Fruit fly (Drosophila melanogaster) whole organism, embryonic: ENCODE data around the gene CG8300.

Experiments used
- C15 ChIP-seq: fragments of 200-800 bp; sonication (Bioruptor generic); IDR thresholded peaks from 3 replicates; pipeline ENCODE4 v1.3.6; 2022; ENCODE audit warnings: missing biosample characterization, missing genetic modification characterization
- CG10431 ChIP-seq: fragments of 200-800 bp; sonication (Bioruptor generic); optimal IDR thresholded peaks from 3 replicates; lab custom pipeline; 2018; ENCODE audit warnings: missing biosample characterization, mild to moderate bottlenecking, missing genetic modification characterization
- CG11398 ChIP-seq: fragments of 200-800 bp; sonication (Bioruptor generic); optimal IDR thresholded peaks from 2 replicates; lab custom pipeline; 2016; ENCODE audit warnings: missing biosample characterization, missing genetic modification characterization
- CG12071 ChIP-seq: fragments of 200-800 bp; sonication (Bioruptor generic); optimal IDR thresholded peaks from 3 replicates; lab custom pipeline; 2018; ENCODE audit warnings: missing biosample characterization, mild to moderate bottlenecking, missing genetic modification characterization
- CG12155 ChIP-seq: fragments of 200-800 bp; sonication (Bioruptor generic); optimal IDR thresholded peaks from 3 replicates; lab custom pipeline; 2016; ENCODE audit warnings: missing biosample characterization, missing genetic modification characterization
- CG12391 ChIP-seq: fragments of 200-800 bp; sonication (Bioruptor generic); optimal IDR thresholded peaks from 3 replicates; lab custom pipeline; 2018; ENCODE audit warnings: missing biosample characterization, mild to moderate bottlenecking, missing genetic modification characterization, moderate library complexity
- CG12659 ChIP-seq: fragments of 200-800 bp; sonication (Bioruptor generic); optimal IDR thresholded peaks from 3 replicates; lab custom pipeline; 2017; ENCODE audit warnings: mild to moderate bottlenecking, missing biosample characterization, missing genetic modification reagents, missing genetic modification characterization
- CG13123 ChIP-seq: fragments of 200-800 bp; sonication (Bioruptor generic); optimal IDR thresholded peaks from 2 replicates; lab custom pipeline; 2016; ENCODE audit warnings: missing biosample characterization, missing genetic modification characterization
- CG13296 ChIP-seq: fragments of 200-800 bp; sonication (Bioruptor generic); optimal IDR thresholded peaks from 3 replicates; lab custom pipeline; 2018; ENCODE audit warnings: missing biosample characterization, mild to moderate bottlenecking, missing genetic modification characterization
- CG1792 ChIP-seq: fragments of 200-800 bp; sonication (Bioruptor generic); optimal IDR thresholded peaks from 2 replicates; lab custom pipeline; 2016; ENCODE audit warnings: missing biosample characterization, missing genetic modification characterization
- CG2875 ChIP-seq: fragments of 200-800 bp; sonication (Bioruptor generic); optimal IDR thresholded peaks from 2 replicates; lab custom pipeline; 2017; ENCODE audit warnings: missing biosample characterization, mild to moderate bottlenecking, missing genetic modification characterization, missing genetic modification reagents
- CG2889 ChIP-seq: fragments of 200-800 bp; sonication (Bioruptor generic); IDR thresholded peaks from 3 replicates; pipeline ENCODE4 v1.3.6; 2022; ENCODE audit warnings: missing biosample characterization, missing genetic modification characterization
- CG31224 ChIP-seq: fragments of 200-800 bp; sonication (Bioruptor generic); IDR thresholded peaks from 2 replicates; pipeline ENCODE4 v1.3.6; 2022; ENCODE audit warnings: missing biosample characterization, missing genetic modification characterization
- CG3407 ChIP-seq: fragments of 200-800 bp; sonication (Bioruptor generic); optimal IDR thresholded peaks from 2 replicates; lab custom pipeline; 2018; ENCODE audit warnings: missing biosample characterization, mild to moderate bottlenecking, missing genetic modification characterization
- CG6689 ChIP-seq: fragments of 200-800 bp; sonication (Bioruptor generic); IDR thresholded peaks from 2 replicates; pipeline ENCODE4 v1.3.6; 2022; ENCODE audit warnings: missing biosample characterization, missing genetic modification characterization
- CG7357 ChIP-seq: fragments of 200-800 bp; sonication (Bioruptor generic); IDR thresholded peaks from 3 replicates; pipeline ENCODE4 v1.3.6; 2022; ENCODE audit warnings: missing biosample characterization, missing genetic modification characterization
- CG8089 ChIP-seq: fragments of 200-800 bp; sonication (Bioruptor generic); optimal IDR thresholded peaks from 3 replicates; lab custom pipeline; 2016; ENCODE audit warnings: missing biosample characterization, missing genetic modification characterization
- CG8290 ChIP-seq, 3 experiments: fragments of 200-800 bp; sonication (Bioruptor generic); optimal IDR thresholded peaks; 2 replicates each; lab custom pipeline; 2016 to 2019; ENCODE audit warnings: missing biosample characterization in 3 of 3, missing genetic modification characterization in 3 of 3, mild to moderate bottlenecking in 2 of 3, moderate library complexity in 1 of 3
- CG9215 ChIP-seq: fragments of 200-800 bp; sonication (Bioruptor generic); IDR thresholded peaks from 2 replicates; pipeline ENCODE4 v1.3.6; 2022; ENCODE audit warnings: missing biosample characterization, missing genetic modification characterization
- CG9609 ChIP-seq: fragments of 200-800 bp; sonication (Bioruptor generic); optimal IDR thresholded peaks from 3 replicates; lab custom pipeline; 2016; ENCODE audit warnings: missing biosample characterization, missing genetic modification characterization
- CG9932 ChIP-seq: fragments of 200-800 bp; sonication (Bioruptor generic); IDR thresholded peaks from 2 replicates; pipeline ENCODE4 v1.3.6; 2022; ENCODE audit warnings: missing biosample characterization, missing genetic modification characterization
- Camta ChIP-seq: fragments of 200-800 bp; sonication (Bioruptor generic); optimal IDR thresholded peaks from 2 replicates; lab custom pipeline; 2016; ENCODE audit warnings: missing biosample characterization, missing genetic modification characterization
- CkIIα-i1 ChIP-seq: fragments of 200-800 bp; sonication (Bioruptor generic); IDR thresholded peaks from 2 replicates; pipeline ENCODE4 v1.3.6; 2022; ENCODE audit warnings: missing biosample characterization, missing genetic modification characterization
- D ChIP-seq, 2 experiments: fragments of 200-800 bp in 1 of 2; fragments of >200 bp in 1 of 2; sonication (Bioruptor generic) in 1 of 2; optimal IDR thresholded peaks; 2 replicates in 1 of 2; 3 replicates in 1 of 2; lab custom pipeline; 2017; ENCODE audit warnings: mild to moderate bottlenecking in 1 of 2, missing biosample characterization in 1 of 2, missing genetic modification characterization in 1 of 2, missing genetic modification reagents in 1 of 2
- Dbx ChIP-seq: fragments of 200-800 bp; sonication (Bioruptor generic); IDR thresholded peaks from 3 replicates; pipeline ENCODE4 v1.3.6; 2022; ENCODE audit warnings: missing biosample characterization, missing genetic modification characterization
- ERR ChIP-seq: fragments of 200-800 bp; sonication (Bioruptor generic); optimal IDR thresholded peaks from 2 replicates; lab custom pipeline; 2016; ENCODE audit warnings: missing biosample characterization, missing genetic modification characterization
- Fer2 ChIP-seq: fragments of 200-800 bp; sonication (Bioruptor generic); optimal IDR thresholded peaks from 2 replicates; lab custom pipeline; 2018; ENCODE audit warnings: missing biosample characterization, mild to moderate bottlenecking, missing genetic modification characterization, moderate library complexity
- HHEX ChIP-seq: fragments of 200-800 bp; sonication (Bioruptor generic); optimal IDR thresholded peaks from 3 replicates; lab custom pipeline; 2017; ENCODE audit warnings: missing biosample characterization, mild to moderate bottlenecking, missing genetic modification characterization, missing genetic modification reagents
- HLHmδ ChIP-seq: fragments of 200-800 bp; sonication (Bioruptor generic); optimal IDR thresholded peaks from 2 replicates; lab custom pipeline; 2018; ENCODE audit warnings: missing biosample characterization, mild to moderate bottlenecking, missing genetic modification characterization, moderate library complexity
- Hmr ChIP-seq: fragments of 200-800 bp; sonication (Bioruptor generic); optimal IDR thresholded peaks from 3 replicates; lab custom pipeline; 2017; ENCODE audit warnings: mild to moderate bottlenecking, missing biosample characterization, missing genetic modification reagents, missing genetic modification characterization
- Hsf ChIP-seq: fragments of 200-800 bp; sonication (Bioruptor generic); optimal IDR thresholded peaks from 3 replicates; lab custom pipeline; 2016; ENCODE audit warnings: missing biosample characterization, missing genetic modification characterization
- Meics ChIP-seq: fragments of 200-800 bp; sonication (Bioruptor generic); optimal IDR thresholded peaks from 2 replicates; lab custom pipeline; 2017; ENCODE audit warnings: missing biosample characterization, mild to moderate bottlenecking, missing genetic modification characterization
- Oaz ChIP-seq: fragments of 200-800 bp; sonication (Bioruptor generic); IDR thresholded peaks from 2 replicates; pipeline ENCODE4 v1.3.6; 2022; ENCODE audit warnings: missing biosample characterization, missing genetic modification characterization
- Ptx1 ChIP-seq: fragments of 200-800 bp; sonication (Bioruptor generic); IDR thresholded peaks from 2 replicates; pipeline ENCODE4 v1.3.6; 2022; ENCODE audit warnings: missing biosample characterization, missing genetic modification characterization
- Xrp1 ChIP-seq: fragments of 200-800 bp; sonication (Bioruptor generic); IDR thresholded peaks from 2 replicates; pipeline ENCODE4 v1.3.6; 2022; ENCODE audit warnings: missing biosample characterization, missing genetic modification characterization
- h ChIP-seq: fragments of >200 bp; optimal IDR thresholded peaks from 2 replicates; lab custom pipeline; 2017
- her ChIP-seq: fragments of 200-800 bp; sonication (Bioruptor generic); optimal IDR thresholded peaks from 2 replicates; lab custom pipeline; 2016; ENCODE audit warnings: missing biosample characterization, missing genetic modification characterization
- kay ChIP-seq: fragments of 200-800 bp; sonication (Bioruptor generic); optimal IDR thresholded peaks from 2 replicates; lab custom pipeline; 2016; ENCODE audit warnings: missing biosample characterization, missing genetic modification characterization
- mld ChIP-seq: fragments of 200-800 bp; sonication (Bioruptor generic); IDR thresholded peaks from 3 replicates; pipeline ENCODE4 v1.3.6; 2022; ENCODE audit warnings: missing biosample characterization, missing genetic modification characterization; ENCODE audit not compliant: partially characterized antibody
- odd ChIP-seq: fragments of 200-800 bp; sonication (Bioruptor generic); optimal IDR thresholded peaks from 2 replicates; lab custom pipeline; 2017; ENCODE audit warnings: missing biosample characterization, mild to moderate bottlenecking, missing genetic modification characterization
- pan ChIP-seq, 4 experiments: fragments of >200 bp in 3 of 4; fragments of 200-800 bp in 1 of 4; sonication (Bioruptor generic) in 1 of 4; optimal IDR thresholded peaks in 3 of 4; IDR thresholded peaks in 1 of 4; 2 replicates each; pipeline versions ENCODE4 v1.3.6 to Lab custom; 2017 to 2022; ENCODE audit warnings: missing biosample characterization in 2 of 4, missing genetic modification characterization in 2 of 4, mixed read lengths in 1 of 4
- pnt ChIP-seq: fragments of 200-800 bp; sonication (Bioruptor generic); optimal IDR thresholded peaks from 3 replicates; lab custom pipeline; 2016; ENCODE audit warnings: missing biosample characterization, missing genetic modification characterization
- psq ChIP-seq: fragments of 200-800 bp; sonication (Bioruptor generic); optimal IDR thresholded peaks from 2 replicates; lab custom pipeline; 2017; ENCODE audit warnings: missing biosample characterization, missing genetic modification characterization
- pum ChIP-seq: fragments of 200-800 bp; sonication (Bioruptor generic); optimal IDR thresholded peaks from 2 replicates; lab custom pipeline; 2016; ENCODE audit warnings: missing biosample characterization, missing genetic modification characterization
- sc ChIP-seq, 3 experiments: fragments of >200 bp in 2 of 3; fragments of 200-800 bp in 1 of 3; sonication (Bioruptor generic) in 1 of 3; optimal IDR thresholded peaks; 2 replicates in 2 of 3; 3 replicates in 1 of 3; lab custom pipeline; 2017; ENCODE audit warnings: mild to moderate bottlenecking in 1 of 3, missing biosample characterization in 1 of 3, missing genetic modification characterization in 1 of 3, missing genetic modification reagents in 1 of 3
- scrt ChIP-seq: fragments of 200-800 bp; sonication (Bioruptor generic); optimal IDR thresholded peaks from 2 replicates; lab custom pipeline; 2018; ENCODE audit warnings: missing biosample characterization, mild to moderate bottlenecking, missing genetic modification characterization, moderate library complexity
- slp2 ChIP-seq: fragments of 200-800 bp; sonication (Bioruptor generic); optimal IDR thresholded peaks from 2 replicates; lab custom pipeline; 2016; ENCODE audit warnings: missing biosample characterization, missing genetic modification characterization
- sna ChIP-seq: fragments of 200-800 bp; sonication (Bioruptor generic); IDR thresholded peaks from 2 replicates; pipeline ENCODE4 v1.3.6; 2022; ENCODE audit warnings: missing biosample characterization, missing genetic modification characterization; ENCODE audit not compliant: partially characterized antibody
- tgo ChIP-seq: fragments of 200-800 bp; sonication (Bioruptor generic); IDR thresholded peaks from 3 replicates; pipeline ENCODE4 v1.3.6; 2022; ENCODE audit warnings: missing biosample characterization, missing genetic modification characterization
- toy ChIP-seq: fragments of 200-800 bp; sonication (Bioruptor generic); IDR thresholded peaks from 2 replicates; pipeline ENCODE4 v1.3.6; 2022; ENCODE audit warnings: missing biosample characterization, missing genetic modification characterization

CG8300 gene

dm6 chrX:7097859-7098303 is 6.8 kb upstream of the CG8300 start, which contains the start of gene Sxl (continued):
- TF ChIP-seq CG13296 (GFP tag; lab: Kevin White, UChicago) (no peak), CG2889 (no peak), HHEX (GFP tag; lab: Kevin White, UChicago) (peak; percentile 31), CG12659 (GFP tag; lab: Kevin White, UChicago) (peak; percentile 77), odd (GFP tag; lab: Kevin White, UChicago) (no peak), toy (GFP tag; lab: Robert Waterston, UW) (no peak), pnt (GFP tag; lab: Kevin White, UChicago) (no peak), Dbx (0 out of 3 replicates have a peak, but pooled peaks have one; percentile 7), CG8290 (GFP tag; optimal IDR thresholded peaks at IDR 0.05; lab: Kevin White, UChicago) (peak; percentile 40), CG8290 (tag; optimal IDR thresholded peaks at IDR 0.05; lab: Kevin White, UChicago) (peak in 1 of 2 experiments; percentile 83), CG12071 (no peak), Oaz (GFP tag; lab: Robert Waterston, UW) (no peak), Camta (GFP tag; lab: Kevin White, UChicago) (no peak), kay (GFP tag; lab: Kevin White, UChicago) (no peak), CG10431 (GFP tag; lab: Kevin White, UChicago) (no peak), CG2875 (GFP tag; lab: Kevin White, UChicago) (no peak), psq (GFP tag; lab: Kevin White, UChicago) (no peak), Hsf (GFP tag; lab: Kevin White, UChicago) (no peak), D (optimal IDR thresholded peaks at IDR 0.05; lab: Kevin White, UChicago) (no peak), D (GFP tag; optimal IDR thresholded peaks at IDR 0.05; lab: Kevin White, UChicago) (no peak), CG31224 (GFP tag; lab: Robert Waterston, UW) (no peak), CG12391 (tag; lab: Kevin White, UChicago) (peak; percentile 3), CG7357 (no peak), HLHmδ (GFP tag; lab: Kevin White, UChicago) (peak; percentile 15), CG9215 (GFP tag; lab: Robert Waterston, UW) (no peak), CG8089 (GFP tag; lab: Kevin White, UChicago) (no peak), her (peak; percentile 53), C15 (GFP tag; lab: Robert Waterston, UW) (no peak), sc (optimal IDR thresholded peaks at IDR 0.05; lab: Kevin White, UChicago) (no peak), sc (GFP tag; optimal IDR thresholded peaks at IDR 0.05; lab: Kevin White, UChicago) (no peak), Fer2 (no peak), tgo (GFP tag; lab: Robert Waterston, UW) (no peak), h (lab: Kevin White, UChicago) (no peak), pum (no peak), CG9932 (GFP tag; lab: Robert Waterston, UW) (peak; percentile 27; the same call in 1 of the 2 replicates), CG1792 (GFP tag; lab: Kevin White, UChicago) (no peak), slp2 (GFP tag; lab: Kevin White, UChicago) (no peak), CG6689 (GFP tag; lab: Robert Waterston, UW) (no peak), ERR (GFP tag; lab: Kevin White, UChicago) (no peak), sna (GFP tag; lab: Robert Waterston, UW) (no peak), pan (optimal IDR thresholded peaks at IDR 0.05; lab: Kevin White, UChicago) (no peak), pan (GFP tag; optimal IDR thresholded peaks at IDR 0.05 in 1 of 2, IDR thresholded peaks at IDR 0.05 in 1 of 2) (no peak), mld (GFP tag; lab: Robert Waterston, UW) (no peak), CG3407 (GFP tag; lab: Kevin White, UChicago) (no peak), scrt (GFP tag; lab: Kevin White, UChicago) (peak; percentile 0), CG13123 (GFP tag; lab: Kevin White, UChicago) (no peak), Meics (GFP tag; lab: Kevin White, UChicago) (no peak), Hmr (GFP tag; lab: Kevin White, UChicago) (peak; percentile 82), CG11398 (GFP tag; lab: Kevin White, UChicago) (no peak), CG9609 (GFP tag; lab: Kevin White, UChicago) (peak; percentile 8), Xrp1 (GFP tag; lab: Robert Waterston, UW) (peak; percentile 27; the same call in 1 of the 2 replicates), CkIIα-i1 (GFP tag; lab: Robert Waterston, UW) (no peak), CG12155 (GFP tag; lab: Kevin White, UChicago) (peak; percentile 3), Ptx1 (GFP tag; lab: Robert Waterston, UW) (0 out of 2 replicates have a peak, but pooled peaks have one; percentile 20)
